Worm (Caenorhabditis elegans) whole organism, L4/young adult: ENCODE data around the gene sto-4.

Experiments used
- W03F9.2 ChIP-seq: fragments of 150-350 bp; optimal IDR thresholded peaks from 2 replicates; lab custom pipeline; 2014; ENCODE audit warnings: missing biosample characterization, missing genetic modification characterization
- dao-5 ChIP-seq: sonication (generic microtip); optimal IDR thresholded peaks from 2 replicates; lab custom pipeline; 2016; ENCODE audit warnings: missing genotype, missing genetic modification characterization, moderate library complexity, missing compliant biosample characterization
- him-1 ChIP-seq: sonication (generic microtip); optimal IDR thresholded peaks from 2 replicates; lab custom pipeline; 2016; ENCODE audit warnings: missing genotype, missing genetic modification reagents, missing genetic modification characterization, missing compliant biosample characterization

Gene sto-4

DNA sequence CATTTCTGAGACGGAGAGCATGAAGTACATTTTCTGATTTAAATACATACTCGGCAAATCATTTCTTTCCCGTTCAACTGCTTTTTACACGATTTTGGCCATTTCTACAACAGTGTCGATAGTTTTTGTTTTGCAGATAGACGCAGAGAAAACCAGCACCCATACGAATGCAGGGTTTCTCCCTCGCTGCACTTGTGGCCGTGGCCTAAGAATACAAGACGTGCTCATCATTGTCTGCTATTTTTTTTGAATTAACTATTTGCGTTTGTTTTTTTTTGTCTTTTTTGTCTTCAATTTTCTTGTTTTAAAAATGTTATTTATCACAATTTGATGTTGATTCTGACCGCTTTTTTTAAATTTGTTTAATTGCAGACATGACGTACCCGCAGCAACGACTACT lies 49.2 kb downstream of the sto-4 start, which contains the start of gene smcl-1:
TSS of gene smcl-1 (plus strand) at position 373 of the 400 bp plus-strand sequence.
- TF ChIP-seq him-1 = no peak
- no peak for TF ChIP-seq W03F9.2 (tag; lab: Kevin White, UChicago)
- TF ChIP-seq dao-5 (tag; lab: Kevin White, UChicago) = no peak

DNA sequence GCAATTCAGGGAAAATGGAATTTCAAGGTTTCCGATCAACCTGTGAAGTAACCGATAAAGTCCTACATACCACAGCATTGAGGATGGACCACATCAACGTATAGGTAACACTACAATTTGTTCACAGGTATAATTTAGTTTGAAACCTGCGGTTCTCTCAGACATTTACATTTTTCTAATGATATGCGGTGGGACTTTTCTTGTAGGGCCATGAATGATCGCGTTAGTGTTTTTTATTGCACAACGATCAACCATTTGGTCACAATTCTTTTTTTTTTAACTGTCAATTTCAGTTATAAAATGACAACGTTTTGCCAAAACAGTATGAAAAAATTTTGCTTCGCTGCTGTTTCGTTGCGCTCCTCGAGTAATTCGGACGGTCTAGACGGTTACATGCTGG lies 52.8 kb downstream of the sto-4 start, which contains the start of gene C44C10.12:
TSS of gene C44C10.12 (plus strand) at position 301 of the 400 bp plus-strand sequence.
- TF ChIP-seq W03F9.2 (tag; lab: Kevin White, UChicago) (no peak), dao-5 (tag; lab: Kevin White, UChicago) (no peak), him-1 (no peak)
